Worm (Caenorhabditis elegans) whole organism, late embryonic: ENCODE measurements around the gene F22H10.2.

Experiments
- C38D4.7 ChIP-seq: fragments of 200-800 bp; sonication (Bioruptor generic); optimal IDR thresholded peaks from 2 replicates; lab custom pipeline; 2018; ENCODE audit warnings: mild to moderate bottlenecking, missing genetic modification characterization, moderate library complexity, missing compliant biosample characterization
- K09A11.1 ChIP-seq: sonication (generic microtip); optimal IDR thresholded peaks from 2 replicates; lab custom pipeline; 2017; ENCODE audit warnings: antibody characterized with exemption, mild to moderate bottlenecking, missing genetic modification characterization, missing compliant biosample characterization; ENCODE audit not compliant: insufficient read depth
- ama-1 ChIP-seq: fragments of 150-350 bp; optimal IDR thresholded peaks from 2 replicates; lab custom pipeline; 2014
- ceh-18 ChIP-seq: sonication (generic microtip); optimal IDR thresholded peaks from 2 replicates; lab custom pipeline; 2016; ENCODE audit warnings: missing genetic modification characterization, missing compliant biosample characterization
- ceh-19 ChIP-seq: fragments of 200-800 bp; sonication (Bioruptor generic); optimal IDR thresholded peaks from 2 replicates; lab custom pipeline; 2018; ENCODE audit warnings: mild to moderate bottlenecking, missing genetic modification characterization, missing compliant biosample characterization
- ceh-2 ChIP-seq: sonication (generic microtip); optimal IDR thresholded peaks from 2 replicates; lab custom pipeline; 2016; ENCODE audit warnings: missing genotype, missing genetic modification characterization, missing compliant biosample characterization
- ceh-24 ChIP-seq: sonication (generic microtip); optimal IDR thresholded peaks from 2 replicates; lab custom pipeline; 2016; ENCODE audit warnings: mild to moderate bottlenecking, missing genetic modification characterization, missing compliant biosample characterization
- ceh-30 ChIP-seq: fragments of 150-350 bp; optimal IDR thresholded peaks from 2 replicates; lab custom pipeline; 2014; ENCODE audit warnings: missing biosample characterization, missing genetic modification characterization
- ceh-34 ChIP-seq: sonication (generic microtip); optimal IDR thresholded peaks from 2 replicates; lab custom pipeline; 2016; ENCODE audit warnings: mild to moderate bottlenecking, missing genetic modification characterization, missing compliant biosample characterization
- ceh-45 ChIP-seq: fragments of 200-800 bp; sonication (Bioruptor generic); IDR thresholded peaks from 2 replicates; pipeline ENCODE4 v1.3.6; 2022; ENCODE audit warnings: missing genetic modification reagents, missing genetic modification characterization, missing compliant biosample characterization
- ceh-48 ChIP-seq: sonication (generic microtip); optimal IDR thresholded peaks from 2 replicates; lab custom pipeline; 2016; ENCODE audit warnings: missing genetic modification characterization, inconsistent platforms, missing compliant biosample characterization
- che-1 ChIP-seq: sonication (generic microtip); optimal IDR thresholded peaks from 2 replicates; lab custom pipeline; 2016; ENCODE audit warnings: mild to moderate bottlenecking, missing genetic modification characterization, missing compliant biosample characterization
- dve-1 ChIP-seq: sonication (generic microtip); optimal IDR thresholded peaks from 2 replicates; lab custom pipeline; 2017; ENCODE audit warnings: antibody characterized with exemption, mild to moderate bottlenecking, missing genetic modification characterization, missing compliant biosample characterization
- elt-2 ChIP-seq: sonication (generic microtip); optimal IDR thresholded peaks from 2 replicates; lab custom pipeline; 2016; ENCODE audit warnings: missing genetic modification reagents, missing genetic modification characterization, missing compliant biosample characterization
- elt-4 ChIP-seq: sonication (generic microtip); optimal IDR thresholded peaks from 2 replicates; lab custom pipeline; 2016; ENCODE audit warnings: missing genetic modification characterization, missing compliant biosample characterization
- eyg-1 ChIP-seq: sonication (generic microtip); optimal IDR thresholded peaks from 2 replicates; lab custom pipeline; 2016; ENCODE audit warnings: missing genotype, missing genetic modification characterization, missing compliant biosample characterization
- fax-1 ChIP-seq: sonication (generic microtip); optimal IDR thresholded peaks from 2 replicates; lab custom pipeline; 2016; ENCODE audit warnings: missing genotype, missing genetic modification characterization, missing compliant biosample characterization
- hlh-13 ChIP-seq: fragments of 200-800 bp; sonication (Bioruptor generic); optimal IDR thresholded peaks from 2 replicates; lab custom pipeline; 2018; ENCODE audit warnings: mild to moderate bottlenecking, missing genetic modification characterization, missing compliant biosample characterization
- hlh-15 ChIP-seq: sonication (generic microtip); optimal IDR thresholded peaks from 2 replicates; lab custom pipeline; 2016; ENCODE audit warnings: missing genetic modification characterization, missing compliant biosample characterization
- hlh-30 ChIP-seq: sonication (generic microtip); optimal IDR thresholded peaks from 2 replicates; lab custom pipeline; 2017; ENCODE audit warnings: antibody characterized with exemption, missing genetic modification characterization, missing compliant biosample characterization; ENCODE audit not compliant: insufficient read depth
- hlh-6 ChIP-seq: sonication (generic microtip); optimal IDR thresholded peaks from 2 replicates; lab custom pipeline; 2016; ENCODE audit warnings: missing genotype, missing genetic modification characterization, missing compliant biosample characterization
- lim-6 ChIP-seq: sonication (generic microtip); optimal IDR thresholded peaks from 2 replicates; lab custom pipeline; 2016; ENCODE audit warnings: missing genetic modification characterization, missing compliant biosample characterization
- lin-11 ChIP-seq: fragments of 200-800 bp; sonication (Bioruptor generic); optimal IDR thresholded peaks from 2 replicates; lab custom pipeline; 2018; ENCODE audit warnings: mild to moderate bottlenecking, missing genetic modification characterization, missing compliant biosample characterization
- madf-2 ChIP-seq: sonication (generic microtip); optimal IDR thresholded peaks from 2 replicates; lab custom pipeline; 2017; ENCODE audit warnings: missing genetic modification characterization, missing compliant biosample characterization
- mec-3 ChIP-seq: sonication (generic microtip); optimal IDR thresholded peaks from 2 replicates; lab custom pipeline; 2016; ENCODE audit warnings: borderline replicate concordance, missing genetic modification characterization, missing compliant biosample characterization
- nhr-11 ChIP-seq: fragments of 150-350 bp; optimal IDR thresholded peaks from 2 replicates; lab custom pipeline; 2014; ENCODE audit warnings: missing biosample characterization, missing genetic modification characterization
- nhr-232 ChIP-seq: sonication (generic microtip); optimal IDR thresholded peaks from 2 replicates; lab custom pipeline; 2016; ENCODE audit warnings: missing genetic modification characterization, missing compliant biosample characterization
- npax-4 ChIP-seq: sonication (generic microtip); optimal IDR thresholded peaks from 2 replicates; lab custom pipeline; 2016; ENCODE audit warnings: missing genetic modification characterization, missing compliant biosample characterization
- odd-2 ChIP-seq: sonication (generic microtip); optimal IDR thresholded peaks from 2 replicates; lab custom pipeline; 2017; ENCODE audit warnings: antibody characterized with exemption, mild to moderate bottlenecking, missing genetic modification characterization, missing compliant biosample characterization
- pag-3 ChIP-seq: sonication (generic microtip); optimal IDR thresholded peaks from 2 replicates; lab custom pipeline; 2016; ENCODE audit warnings: missing compliant biosample characterization, missing genetic modification characterization, borderline replicate concordance
- pros-1 ChIP-seq: fragments of 150-350 bp; optimal IDR thresholded peaks from 2 replicates; lab custom pipeline; 2014; ENCODE audit warnings: missing biosample characterization, missing genetic modification reagents, missing genetic modification characterization
- rnt-1 ChIP-seq: sonication (generic microtip); optimal IDR thresholded peaks from 2 replicates; lab custom pipeline; 2016; ENCODE audit warnings: missing genetic modification characterization, missing compliant biosample characterization
- sdc-2 ChIP-seq: sonication (generic microtip); optimal IDR thresholded peaks from 2 replicates; lab custom pipeline; 2016; ENCODE audit warnings: missing genotype, missing genetic modification characterization, missing compliant biosample characterization
- tbx-7 ChIP-seq: sonication (generic microtip); optimal IDR thresholded peaks from 2 replicates; lab custom pipeline; 2016; ENCODE audit warnings: missing genotype, missing genetic modification characterization, missing compliant biosample characterization
- ttx-3 ChIP-seq: sonication (generic microtip); optimal IDR thresholded peaks from 2 replicates; lab custom pipeline; 2016; ENCODE audit warnings: missing genetic modification reagents, missing genetic modification characterization, missing compliant biosample characterization
- unc-3 ChIP-seq, 2 experiments: fragments of 200-800 bp in 1 of 2; sonication (Bioruptor generic) in 1 of 2; sonication (generic microtip) in 1 of 2; conservative IDR thresholded peaks in 1 of 2; optimal IDR thresholded peaks in 1 of 2; 2 replicates each; pipeline versions ENCODE4 v1.3.6 to Lab custom; 2016 to 2022; ENCODE audit warnings: missing compliant biosample characterization in 2 of 2, missing genetic modification characterization in 2 of 2, missing genetic modification reagents in 1 of 2
- unc-55 ChIP-seq: sonication (generic microtip); optimal IDR thresholded peaks from 2 replicates; lab custom pipeline; 2017; ENCODE audit warnings: missing biosample characterization, missing genetic modification reagents, missing genetic modification characterization
- unc-86 ChIP-seq: sonication (generic microtip); optimal IDR thresholded peaks from 2 replicates; lab custom pipeline; 2016; ENCODE audit warnings: missing genetic modification characterization, missing compliant biosample characterization
- zip-5 ChIP-seq: sonication (generic microtip); optimal IDR thresholded peaks from 2 replicates; lab custom pipeline; 2016; ENCODE audit warnings: missing genetic modification characterization, missing compliant biosample characterization

F22H10.2 gene

DNA sequence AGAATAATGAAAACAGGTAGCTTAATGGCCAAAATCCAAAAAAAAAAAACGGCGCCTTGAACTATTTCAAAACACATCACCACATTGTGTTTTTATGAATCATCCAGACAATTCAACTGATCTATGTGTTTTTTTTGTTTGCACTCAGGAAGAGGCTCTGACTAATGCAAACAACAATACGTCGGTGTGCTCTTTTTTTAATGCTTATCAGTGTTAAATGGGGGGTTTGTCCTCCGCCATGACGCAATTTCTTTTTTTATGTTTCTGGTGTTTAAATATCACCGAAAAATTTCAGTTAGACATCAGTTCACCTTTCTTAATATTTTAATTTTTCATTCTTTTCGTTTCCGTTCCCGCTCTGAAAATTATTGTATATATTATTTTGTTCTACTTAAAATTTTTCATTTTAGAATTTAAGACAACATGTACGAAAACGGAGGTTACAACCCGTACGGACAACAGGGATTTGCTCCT is at the start of gene F22H10.2:
Gene F22H10.2, plus strand, starts transcription at position 424 of the 474 bp plus-strand sequence.
- peak; percentile 13 for TF ChIP-seq elt-2 (tag; lab: Kevin White, UChicago)
- TF ChIP-seq C38D4.7 (GFP tag; lab: Kevin White, UChicago) = no peak

ce11 chrX:16629773-16630172 is 49.6 kb upstream of the F22H10.2 start:
- TF ChIP-seq che-1 (tag; lab: Kevin White, UChicago) (no peak), pag-3 (tag; lab: Kevin White, UChicago) (no peak), ceh-19 (GFP tag; lab: Kevin White, UChicago) (no peak), dve-1 (tag; lab: Kevin White, UChicago) (no peak), unc-86 (tag; lab: Kevin White, UChicago) (no peak), ceh-24 (no peak), ceh-2 (tag; lab: Kevin White, UChicago) (no peak), unc-3 (GFP tag; conservative IDR thresholded peaks at IDR 0.05; lab: Robert Waterston, UW) (no peak), unc-3 (tag; optimal IDR thresholded peaks at IDR 0.05; lab: Kevin White, UChicago) (no peak), pros-1 (tag; lab: Kevin White, UChicago) (no peak), hlh-30 (tag; lab: Kevin White, UChicago) (no peak), K09A11.1 (tag; lab: Kevin White, UChicago) (no peak), ttx-3 (tag; lab: Kevin White, UChicago) (no peak), ceh-48 (no peak), eyg-1 (tag; lab: Kevin White, UChicago) (no peak), elt-4 (tag; lab: Kevin White, UChicago) (no peak), lin-11 (tag; lab: Kevin White, UChicago) (no peak), odd-2 (tag; lab: Kevin White, UChicago) (no peak), fax-1 (tag; lab: Kevin White, UChicago) (no peak), npax-4 (tag; lab: Kevin White, UChicago) (no peak)

DNA sequence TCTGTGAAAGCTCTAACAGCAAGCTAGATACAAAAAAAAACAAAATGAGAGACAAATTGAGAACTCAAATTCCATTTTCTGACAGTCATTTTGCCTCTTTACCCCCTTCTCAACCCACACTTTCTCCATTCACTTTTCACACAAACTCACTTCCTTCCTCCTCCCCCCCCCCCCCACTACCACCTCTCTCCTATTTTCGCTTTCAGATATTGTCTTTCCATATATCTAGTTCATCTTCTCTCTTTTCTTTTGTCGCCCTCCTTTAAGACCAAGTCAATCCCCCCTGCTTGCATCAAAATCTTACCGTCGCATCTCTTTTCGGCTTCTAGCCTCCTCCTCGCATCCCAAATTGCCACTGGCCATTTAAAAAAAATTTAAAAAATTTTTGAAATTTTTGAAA is 47.5 kb upstream of the F22H10.2 start:
- TF ChIP-seq ceh-34 (tag; lab: Kevin White, UChicago) (no peak), npax-4 (tag; lab: Kevin White, UChicago) (no peak), lin-11 (tag; lab: Kevin White, UChicago) (no peak), tbx-7 (no peak), lim-6 (no peak), nhr-232 (no peak), hlh-13 (GFP tag; lab: Kevin White, UChicago) (no peak), madf-2 (tag; lab: Kevin White, UChicago) (no peak), mec-3 (tag; lab: Kevin White, UChicago) (no peak), ceh-18 (tag; lab: Kevin White, UChicago) (no peak), unc-55 (no peak), fax-1 (tag; lab: Kevin White, UChicago) (no peak), ttx-3 (tag; lab: Kevin White, UChicago) (no peak), zip-5 (tag; lab: Kevin White, UChicago) (no peak), unc-3 (GFP tag; conservative IDR thresholded peaks at IDR 0.05; lab: Robert Waterston, UW) (no peak), unc-3 (tag; optimal IDR thresholded peaks at IDR 0.05; lab: Kevin White, UChicago) (no peak), ceh-24 (no peak), unc-86 (tag; lab: Kevin White, UChicago) (no peak), elt-4 (tag; lab: Kevin White, UChicago) (no peak), sdc-2 (tag; lab: Kevin White, UChicago) (no peak), ama-1 (lab: Kevin White, UChicago) (no peak)

- TF ChIP-seq zip-5 (tag; lab: Kevin White, UChicago) (no peak), C38D4.7 (GFP tag; lab: Kevin White, UChicago) (no peak), hlh-6 (no peak), ceh-45 (GFP tag; lab: Robert Waterston, UW) (no peak), hlh-15 (tag; lab: Kevin White, UChicago) (no peak), madf-2 (tag; lab: Kevin White, UChicago) (no peak), rnt-1 (tag; lab: Kevin White, UChicago) (no peak), nhr-11 (tag; lab: Kevin White, UChicago) (no peak), ttx-3 (tag; lab: Kevin White, UChicago) (no peak), ceh-30 (tag; lab: Kevin White, UChicago) (no peak)
- TF ChIP-seq, all 69 proteins: peak for 0
These were observed 46.3 kb upstream of the F22H10.2 start, which contains the start of gene C06G1.1 for ce11 chrX:16633052-16633451. Gene C06G1.1 (plus strand): TSS chrX:16633352.
